Fruit fly (Drosophila melanogaster) S2 (cell line): Measurements from ENCODE around the gene cac.

Source experiments
- CG8478 ChIP-seq: fragments of >200 bp; optimal IDR thresholded peaks from 2 replicates; lab custom pipeline; 2018
- CTCF ChIP-seq, 2 experiments: fragments of >200 bp; optimal IDR thresholded peaks; 2 replicates each; lab custom pipeline; 2018

DNA sequence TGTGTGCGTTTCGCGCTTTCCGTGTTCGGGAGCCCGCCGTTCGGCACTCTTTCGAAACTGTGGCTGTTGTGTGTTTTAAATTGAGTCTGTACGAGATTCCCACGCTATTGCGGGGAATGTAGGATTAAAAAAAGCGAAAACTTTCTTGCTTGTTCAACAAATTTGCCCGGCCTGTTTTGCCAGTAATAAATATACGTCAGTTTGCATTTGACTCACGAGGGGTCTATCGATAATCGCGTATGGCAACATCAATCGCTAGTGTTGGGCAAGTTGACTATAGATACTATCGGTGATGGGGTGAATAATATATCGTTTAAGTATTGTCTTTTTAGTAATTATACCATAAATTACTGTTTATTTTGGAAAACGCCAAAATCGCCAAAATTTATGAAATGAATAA, 79.7 kb downstream of the cac start, which contains the start of gene Upf1:
- no peak for TF ChIP-seq CG8478 (lab: Kevin White, UChicago)
- TF ChIP-seq CTCF (optimal IDR thresholded peaks at IDR 0.05; lab: Kevin White, UChicago), result no peak
